Worm (Caenorhabditis elegans) whole organism, L2 larva: ENCODE measurements around the gene fbxb-11.

Experiments
- blmp-1 ChIP-seq: sonication (generic microtip); optimal IDR thresholded peaks from 2 replicates; lab custom pipeline; 2017; ENCODE audit warnings: missing genetic modification characterization, mild to moderate bottlenecking, missing compliant biosample characterization, antibody characterized with exemption, moderate library complexity; ENCODE audit not compliant: insufficient read depth
- mab-5 ChIP-seq: fragments of 150-350 bp; optimal IDR thresholded peaks from 2 replicates; lab custom pipeline; 2014; ENCODE audit warnings: missing biosample characterization, missing genetic modification characterization
- nhr-23 ChIP-seq: fragments of 150-350 bp; optimal IDR thresholded peaks from 2 replicates; lab custom pipeline; 2014; ENCODE audit warnings: missing biosample characterization, missing genetic modification reagents, missing genetic modification characterization
- nhr-25 ChIP-seq: fragments of 150-350 bp; sonication (generic microtip); optimal IDR thresholded peaks from 3 replicates; lab custom pipeline; 2014; ENCODE audit warnings: missing biosample characterization, missing genetic modification characterization
- snpc-4 ChIP-seq: fragments of 150-350 bp; optimal IDR thresholded peaks from 2 replicates; lab custom pipeline; 2014; ENCODE audit warnings: missing biosample characterization, missing genetic modification characterization
- unc-62 ChIP-seq: fragments of 150-350 bp; optimal IDR thresholded peaks from 2 replicates; lab custom pipeline; 2014; ENCODE audit warnings: missing biosample characterization, missing genetic modification reagents, missing genetic modification characterization
- zag-1 ChIP-seq: fragments of 150-350 bp; optimal IDR thresholded peaks from 2 replicates; lab custom pipeline; 2014; ENCODE audit warnings: missing biosample characterization, missing genetic modification characterization

DNA sequence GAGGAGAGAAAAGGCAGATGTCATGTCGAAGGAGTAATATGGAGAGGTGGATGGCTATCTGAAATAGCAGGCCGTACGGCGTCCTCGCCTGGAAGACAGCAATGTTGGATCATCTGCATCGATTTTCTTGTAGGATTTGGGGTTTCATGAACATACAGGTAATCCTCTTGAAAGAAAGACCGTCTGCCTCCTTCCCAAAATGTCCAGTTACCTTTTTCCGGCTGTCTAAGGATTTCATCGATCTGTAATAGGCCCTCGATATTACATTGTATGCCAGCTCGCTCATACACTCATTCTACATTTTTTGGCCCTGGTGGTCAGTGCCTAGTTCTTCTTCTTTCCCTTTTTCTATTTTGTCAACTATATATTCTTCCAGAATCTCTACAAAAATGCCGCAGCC is 2.0 kb upstream of the fbxb-11 start, which contains the start of the genes fbxb-5 and btb-8:
- no peak for TF ChIP-seq snpc-4 (tag; lab: Kevin White, UChicago)
- no peak for TF ChIP-seq unc-62
- no peak for TF ChIP-seq mab-5 (tag; lab: Kevin White, UChicago)
- TF ChIP-seq zag-1 (tag; lab: Kevin White, UChicago): no peak
- no peak for TF ChIP-seq nhr-23 (tag; lab: Kevin White, UChicago)
- TF ChIP-seq nhr-25 (tag; lab: Kevin White, UChicago): no peak
- TF ChIP-seq blmp-1 (tag; lab: Kevin White, UChicago): no peak
